Worm (Caenorhabditis elegans) whole organism, late embryonic: Measurements from ENCODE around the gene bnc-1.

Source experiments
- C08G9.2 ChIP-seq: sonication (generic microtip); optimal IDR thresholded peaks from 2 replicates; lab custom pipeline; 2016; ENCODE audit warnings: mild to moderate bottlenecking, missing genetic modification characterization, moderate library complexity, missing compliant biosample characterization
- F13H6.1 ChIP-seq: sonication (generic microtip); optimal IDR thresholded peaks from 2 replicates; lab custom pipeline; 2016; ENCODE audit warnings: missing genetic modification characterization, missing compliant biosample characterization
- ahr-1 ChIP-seq: sonication (generic microtip); optimal IDR thresholded peaks from 2 replicates; lab custom pipeline; 2016; ENCODE audit warnings: missing genetic modification characterization, missing compliant biosample characterization
- ceh-18 ChIP-seq: sonication (generic microtip); optimal IDR thresholded peaks from 2 replicates; lab custom pipeline; 2016; ENCODE audit warnings: missing genetic modification characterization, missing compliant biosample characterization
- ceh-19 ChIP-seq: fragments of 200-800 bp; sonication (Bioruptor generic); optimal IDR thresholded peaks from 2 replicates; lab custom pipeline; 2018; ENCODE audit warnings: mild to moderate bottlenecking, missing genetic modification characterization, missing compliant biosample characterization
- ceh-31 ChIP-seq: sonication (generic microtip); optimal IDR thresholded peaks from 2 replicates; lab custom pipeline; 2016; ENCODE audit warnings: missing genetic modification characterization, missing compliant biosample characterization
- ceh-34 ChIP-seq: sonication (generic microtip); optimal IDR thresholded peaks from 2 replicates; lab custom pipeline; 2016; ENCODE audit warnings: mild to moderate bottlenecking, missing genetic modification characterization, missing compliant biosample characterization
- ceh-48 ChIP-seq: sonication (generic microtip); optimal IDR thresholded peaks from 2 replicates; lab custom pipeline; 2016; ENCODE audit warnings: missing genetic modification characterization, inconsistent platforms, missing compliant biosample characterization
- ceh-9 ChIP-seq: sonication (generic microtip); optimal IDR thresholded peaks from 2 replicates; lab custom pipeline; 2016; ENCODE audit warnings: mild to moderate bottlenecking, missing genetic modification characterization, inconsistent platforms, missing compliant biosample characterization
- dmd-4 ChIP-seq: sonication (generic microtip); optimal IDR thresholded peaks from 2 replicates; lab custom pipeline; 2016; ENCODE audit warnings: borderline replicate concordance, missing genetic modification characterization, missing compliant biosample characterization
- hlh-13 ChIP-seq: fragments of 200-800 bp; sonication (Bioruptor generic); optimal IDR thresholded peaks from 2 replicates; lab custom pipeline; 2018; ENCODE audit warnings: mild to moderate bottlenecking, missing genetic modification characterization, missing compliant biosample characterization
- hlh-30 ChIP-seq: sonication (generic microtip); optimal IDR thresholded peaks from 2 replicates; lab custom pipeline; 2017; ENCODE audit warnings: antibody characterized with exemption, missing genetic modification characterization, missing compliant biosample characterization; ENCODE audit not compliant: insufficient read depth
- lim-6 ChIP-seq: sonication (generic microtip); optimal IDR thresholded peaks from 2 replicates; lab custom pipeline; 2016; ENCODE audit warnings: missing genetic modification characterization, missing compliant biosample characterization
- mec-3 ChIP-seq: sonication (generic microtip); optimal IDR thresholded peaks from 2 replicates; lab custom pipeline; 2016; ENCODE audit warnings: borderline replicate concordance, missing genetic modification characterization, missing compliant biosample characterization
- nfya-1 ChIP-seq: sonication (generic microtip); optimal IDR thresholded peaks from 2 replicates; lab custom pipeline; 2017; ENCODE audit warnings: missing genetic modification characterization, mild to moderate bottlenecking, missing compliant biosample characterization, antibody characterized with exemption, moderate library complexity
- nhr-232 ChIP-seq: sonication (generic microtip); optimal IDR thresholded peaks from 2 replicates; lab custom pipeline; 2016; ENCODE audit warnings: missing genetic modification characterization, missing compliant biosample characterization
- npax-4 ChIP-seq: sonication (generic microtip); optimal IDR thresholded peaks from 2 replicates; lab custom pipeline; 2016; ENCODE audit warnings: missing genetic modification characterization, missing compliant biosample characterization
- pag-3 ChIP-seq: sonication (generic microtip); optimal IDR thresholded peaks from 2 replicates; lab custom pipeline; 2016; ENCODE audit warnings: missing compliant biosample characterization, missing genetic modification characterization, borderline replicate concordance
- pha-4 ChIP-seq: fragments of 150-350 bp; optimal IDR thresholded peaks from 2 replicates; lab custom pipeline; 2018; ENCODE audit warnings: missing biosample characterization, missing genetic modification reagents, missing genetic modification characterization
- ref-2 ChIP-seq: sonication (generic microtip); optimal IDR thresholded peaks from 2 replicates; lab custom pipeline; 2016; ENCODE audit warnings: missing genetic modification characterization, missing compliant biosample characterization
- rnt-1 ChIP-seq: sonication (generic microtip); optimal IDR thresholded peaks from 2 replicates; lab custom pipeline; 2016; ENCODE audit warnings: missing genetic modification characterization, missing compliant biosample characterization
- sdc-2 ChIP-seq: sonication (generic microtip); optimal IDR thresholded peaks from 2 replicates; lab custom pipeline; 2016; ENCODE audit warnings: missing genotype, missing genetic modification characterization, missing compliant biosample characterization
- sox-4 ChIP-seq: sonication (generic microtip); optimal IDR thresholded peaks from 2 replicates; lab custom pipeline; 2017; ENCODE audit warnings: mild to moderate bottlenecking, missing genetic modification characterization, inconsistent platforms, missing compliant biosample characterization
- syd-9 ChIP-seq: sonication (generic microtip); optimal IDR thresholded peaks from 2 replicates; lab custom pipeline; 2016; ENCODE audit warnings: mild to moderate bottlenecking, missing genetic modification characterization, moderate library complexity, missing compliant biosample characterization
- tbx-2 ChIP-seq: sonication (generic microtip); optimal IDR thresholded peaks from 2 replicates; lab custom pipeline; 2016; ENCODE audit warnings: missing genetic modification characterization, missing compliant biosample characterization
- tbx-7 ChIP-seq: sonication (generic microtip); optimal IDR thresholded peaks from 2 replicates; lab custom pipeline; 2016; ENCODE audit warnings: missing genotype, missing genetic modification characterization, missing compliant biosample characterization
- ttx-3 ChIP-seq: sonication (generic microtip); optimal IDR thresholded peaks from 2 replicates; lab custom pipeline; 2016; ENCODE audit warnings: missing genetic modification reagents, missing genetic modification characterization, missing compliant biosample characterization
- unc-3 ChIP-seq, 2 experiments: fragments of 200-800 bp in 1 of 2; sonication (Bioruptor generic) in 1 of 2; sonication (generic microtip) in 1 of 2; conservative IDR thresholded peaks in 1 of 2; optimal IDR thresholded peaks in 1 of 2; 2 replicates each; pipeline versions ENCODE4 v1.3.6 to Lab custom; 2016 to 2022; ENCODE audit warnings: missing compliant biosample characterization in 2 of 2, missing genetic modification characterization in 2 of 2, missing genetic modification reagents in 1 of 2
- unc-42 ChIP-seq: sonication (generic microtip); optimal IDR thresholded peaks from 2 replicates; lab custom pipeline; 2016; ENCODE audit warnings: missing genotype, missing genetic modification characterization, missing compliant biosample characterization
- unc-55 ChIP-seq: sonication (generic microtip); optimal IDR thresholded peaks from 2 replicates; lab custom pipeline; 2017; ENCODE audit warnings: missing biosample characterization, missing genetic modification reagents, missing genetic modification characterization
- ztf-16 ChIP-seq: sonication (generic microtip); optimal IDR thresholded peaks from 2 replicates; lab custom pipeline; 2017; ENCODE audit warnings: missing genetic modification characterization, missing compliant biosample characterization

Gene bnc-1

ce11 chrV:12245777-12246452 lies 30.9 kb downstream of the bnc-1 start:
- TF ChIP-seq ztf-16 (tag; lab: Kevin White, UChicago) = no peak
- peak; percentile 1 for TF ChIP-seq ceh-48 (tag; lab: Kevin White, UChicago)

- TF ChIP-seq syd-9 (tag; lab: Kevin White, UChicago) = no peak
- TF ChIP-seq ttx-3 (tag; lab: Kevin White, UChicago) = no peak
- TF ChIP-seq nhr-232 (tag; lab: Kevin White, UChicago) = no peak
- TF ChIP-seq lim-6 = no peak
- TF ChIP-seq dmd-4 (tag; lab: Kevin White, UChicago) = no peak
- TF ChIP-seq npax-4 (tag; lab: Kevin White, UChicago) = no peak
- TF ChIP-seq tbx-7 (tag; lab: Kevin White, UChicago) = no peak
- TF ChIP-seq hlh-30 = no peak
- TF ChIP-seq sox-4 (tag; lab: Kevin White, UChicago) = no peak
- TF ChIP-seq sdc-2 (tag; lab: Kevin White, UChicago) = no peak
- TF ChIP-seq mec-3 (tag; lab: Kevin White, UChicago) = no peak
- TF ChIP-seq hlh-13 (GFP tag; lab: Kevin White, UChicago) = no peak
- no peak for TF ChIP-seq F13H6.1 (tag; lab: Kevin White, UChicago)
- no peak for TF ChIP-seq ref-2
- no peak for TF ChIP-seq C08G9.2 (tag; lab: Kevin White, UChicago)
- no peak for TF ChIP-seq tbx-2 (tag; lab: Kevin White, UChicago)
Measured at ce11 chrV:12244980-12245742, 31.7 kb downstream of the bnc-1 start, which contains the start of the genes T04H1.13, slfl-5 and rad-50. T04H1.13 (minus strand) TSS chrV:12245030. slfl-5 (minus strand) TSS chrV:12245044. rad-50 (plus strand) TSS chrV:12245646.

- TF ChIP-seq ceh-31 (tag; lab: Kevin White, UChicago) (no peak), unc-42 (tag; lab: Kevin White, UChicago) (no peak)
Measured at ce11 chrV:12241126-12241525, 35.7 kb downstream of the bnc-1 start, which contains the start of gene ttr-22. ttr-22 (plus strand) TSS chrV:12241426.

ce11 chrV:12235502-12235901 lies 41.3 kb downstream of the bnc-1 start:
- no peak for TF ChIP-seq ceh-9 (tag; lab: Kevin White, UChicago)
- TF ChIP-seq unc-55 (GFP tag; lab: Kevin White, UChicago) = peak; percentile 15
- TF ChIP-seq ceh-18 (tag; lab: Kevin White, UChicago) = peak; percentile 27
- no peak for TF ChIP-seq ceh-19 (GFP tag; lab: Kevin White, UChicago)
- peak; percentile 23 for TF ChIP-seq nfya-1 (tag; lab: Kevin White, UChicago)

- TF ChIP-seq ceh-34 (tag; lab: Kevin White, UChicago) (peak; percentile 22), syd-9 (tag; lab: Kevin White, UChicago) (no peak), ahr-1 (no peak), nfya-1 (tag; lab: Kevin White, UChicago) (peak; percentile 12), pag-3 (tag; lab: Kevin White, UChicago) (no peak), tbx-7 (tag; lab: Kevin White, UChicago) (no peak), unc-3 (GFP tag; conservative IDR thresholded peaks at IDR 0.05; lab: Robert Waterston, UW) (no peak), unc-3 (tag; optimal IDR thresholded peaks at IDR 0.05; lab: Kevin White, UChicago) (no peak), rnt-1 (tag; lab: Kevin White, UChicago) (peak; percentile 37), ceh-18 (tag; lab: Kevin White, UChicago) (peak; percentile 80), pha-4 (tag; lab: Kevin White, UChicago) (no peak)
Measured at ce11 chrV:12234293-12235004, 42.4 kb downstream of the bnc-1 start, which contains the start of gene myo-3. myo-3 (minus strand) TSS chrV:12234343.
